Worm (Caenorhabditis elegans) whole organism, L1 larva: ENCODE results near the gene fbxa-22.

Experiments used
- C04F5.9 ChIP-seq: sonication (generic microtip); optimal IDR thresholded peaks from 2 replicates; lab custom pipeline; 2016; ENCODE audit warnings: missing genetic modification characterization, missing compliant biosample characterization
- C16A3.4 ChIP-seq: fragments of 150-350 bp; optimal IDR thresholded peaks from 2 replicates; lab custom pipeline; 2014; ENCODE audit warnings: missing biosample characterization, missing genetic modification characterization
- Y116A8C.19 ChIP-seq: sonication (generic microtip); optimal IDR thresholded peaks from 2 replicates; lab custom pipeline; 2016; ENCODE audit warnings: missing compliant biosample characterization, missing genetic modification characterization, borderline replicate concordance
- ama-1 ChIP-seq: fragments of 150-350 bp; optimal IDR thresholded peaks from 2 replicates; lab custom pipeline; 2014
- ceh-8 ChIP-seq: fragments of 200-800 bp; sonication (Bioruptor generic); optimal IDR thresholded peaks from 2 replicates; lab custom pipeline; 2018; ENCODE audit warnings: mild to moderate bottlenecking, missing genetic modification characterization, moderate library complexity, missing compliant biosample characterization
- ceh-90 ChIP-seq: sonication (generic microtip); optimal IDR thresholded peaks from 2 replicates; lab custom pipeline; 2016; ENCODE audit warnings: missing genetic modification characterization, missing compliant biosample characterization
- dsc-1 ChIP-seq: sonication (generic microtip); optimal IDR thresholded peaks from 2 replicates; lab custom pipeline; 2016; ENCODE audit warnings: mild to moderate bottlenecking, missing genetic modification characterization, missing compliant biosample characterization
- efl-1 ChIP-seq, 4 experiments: fragments of 150-350 bp; optimal IDR thresholded peaks in 3 of 4; peaks in 1 of 4; 1 replicate in 1 of 4; 2 replicates in 3 of 4; lab custom pipeline; 2014; ENCODE audit warnings: missing biosample characterization in 2 of 4, missing genetic modification characterization in 2 of 4, missing genetic modification reagents in 2 of 4
- elt-2 ChIP-seq: sonication (generic microtip); optimal IDR thresholded peaks from 2 replicates; lab custom pipeline; 2016; ENCODE audit warnings: missing genetic modification characterization, mild to moderate bottlenecking, inconsistent platforms, missing compliant biosample characterization, missing genetic modification reagents
- fkh-10 ChIP-seq: sonication (generic microtip); optimal IDR thresholded peaks from 2 replicates; lab custom pipeline; 2017; ENCODE audit warnings: missing biosample characterization, missing genetic modification reagents, missing genetic modification characterization
- fkh-8 ChIP-seq: sonication (generic microtip); optimal IDR thresholded peaks from 2 replicates; lab custom pipeline; 2016; ENCODE audit warnings: mild to moderate bottlenecking, missing genetic modification characterization, missing compliant biosample characterization
- fos-1 ChIP-seq: fragments of 150-350 bp; optimal IDR thresholded peaks from 2 replicates; lab custom pipeline; 2014; ENCODE audit warnings: missing biosample characterization, missing genetic modification characterization
- hpl-2 ChIP-seq: fragments of 150-350 bp; optimal IDR thresholded peaks from 2 replicates; lab custom pipeline; 2014; ENCODE audit warnings: missing biosample characterization, missing genetic modification reagents, missing genetic modification characterization
- irx-1 ChIP-seq: sonication (generic microtip); optimal IDR thresholded peaks from 2 replicates; lab custom pipeline; 2016; ENCODE audit warnings: missing genetic modification characterization, missing compliant biosample characterization
- lin-15B ChIP-seq: fragments of 150-350 bp; sonication (generic microtip); optimal IDR thresholded peaks from 3 replicates; lab custom pipeline; 2014; ENCODE audit warnings: missing biosample characterization, missing genetic modification characterization
- lir-3 ChIP-seq: sonication (generic microtip); optimal IDR thresholded peaks from 2 replicates; lab custom pipeline; 2016; ENCODE audit warnings: mild to moderate bottlenecking, missing genetic modification characterization, moderate library complexity, missing compliant biosample characterization; ENCODE audit not compliant: poor library complexity
- mdl-1 ChIP-seq, 2 experiments: fragments of 150-350 bp; optimal IDR thresholded peaks; 2 replicates each; lab custom pipeline; 2014 to 2017; ENCODE audit warnings: missing biosample characterization in 2 of 2, missing genetic modification characterization in 2 of 2, inconsistent platforms in 1 of 2
- nhr-12 ChIP-seq: sonication (generic microtip); optimal IDR thresholded peaks from 2 replicates; lab custom pipeline; 2017; ENCODE audit warnings: missing biosample characterization, missing genetic modification characterization
- nhr-20 ChIP-seq: sonication (generic microtip); optimal IDR thresholded peaks from 2 replicates; lab custom pipeline; 2016; ENCODE audit warnings: mild to moderate bottlenecking, missing genetic modification characterization, missing compliant biosample characterization
- nhr-71 ChIP-seq: sonication (generic microtip); optimal IDR thresholded peaks from 2 replicates; lab custom pipeline; 2016; ENCODE audit warnings: mild to moderate bottlenecking, missing genetic modification characterization, moderate library complexity, missing compliant biosample characterization
- nhr-84 ChIP-seq: sonication (generic microtip); optimal IDR thresholded peaks from 2 replicates; lab custom pipeline; 2017; ENCODE audit warnings: missing biosample characterization, missing genetic modification characterization
- nhr-85 ChIP-seq: sonication (generic microtip); peaks from one replicate; lab custom pipeline; 2016; ENCODE audit warnings: missing genetic modification characterization, inconsistent platforms, missing compliant biosample characterization
- nhr-90 ChIP-seq: sonication (generic microtip); optimal IDR thresholded peaks from 2 replicates; lab custom pipeline; 2016; ENCODE audit warnings: mild to moderate bottlenecking, missing genetic modification characterization, missing compliant biosample characterization; ENCODE audit not compliant: poor library complexity
- rnt-1 ChIP-seq: sonication (generic microtip); optimal IDR thresholded peaks from 2 replicates; lab custom pipeline; 2016; ENCODE audit warnings: mild to moderate bottlenecking, missing genetic modification characterization, moderate library complexity, missing compliant biosample characterization
- skn-1 ChIP-seq: fragments of 150-350 bp; optimal IDR thresholded peaks from 2 replicates; lab custom pipeline; 2014; ENCODE audit warnings: missing biosample characterization, missing genetic modification characterization
- snpc-4 ChIP-seq: fragments of 150-350 bp; optimal IDR thresholded peaks from 2 replicates; lab custom pipeline; 2014; ENCODE audit warnings: missing biosample characterization, missing genetic modification characterization
- sox-4 ChIP-seq: sonication (generic microtip); optimal IDR thresholded peaks from 2 replicates; lab custom pipeline; 2016; ENCODE audit warnings: missing genetic modification characterization, missing compliant biosample characterization
- tlp-1 ChIP-seq: fragments of 150-350 bp; optimal IDR thresholded peaks from 2 replicates; lab custom pipeline; 2014; ENCODE audit warnings: missing biosample characterization, missing genetic modification characterization
- unc-62 ChIP-seq: fragments of 150-350 bp; optimal IDR thresholded peaks from 2 replicates; lab custom pipeline; 2014; ENCODE audit warnings: missing biosample characterization, missing genetic modification reagents, missing genetic modification characterization
- unc-86 ChIP-seq: sonication (generic microtip); optimal IDR thresholded peaks from 2 replicates; lab custom pipeline; 2016; ENCODE audit warnings: missing genetic modification characterization, missing compliant biosample characterization
- xbp-1 ChIP-seq: sonication (generic microtip); optimal IDR thresholded peaks from 2 replicates; lab custom pipeline; 2016; ENCODE audit warnings: missing genetic modification characterization, missing compliant biosample characterization
- zag-1 ChIP-seq: fragments of 150-350 bp; optimal IDR thresholded peaks from 2 replicates; lab custom pipeline; 2014; ENCODE audit warnings: missing biosample characterization, missing genetic modification characterization
- ztf-11 ChIP-seq, 2 experiments: sonication (generic microtip); optimal IDR thresholded peaks; 2 replicates each; lab custom pipeline; 2016 to 2017; ENCODE audit warnings: missing genetic modification characterization in 2 of 2, missing biosample characterization in 1 of 2, missing compliant biosample characterization in 1 of 2

The fbxa-22 gene

ce11 chrIII:916897-917296 lies 21.8 kb upstream of the fbxa-22 start, which contains the start of gene idpp-13:
idpp-13 (minus strand) TSS chrIII:916997.
- TF ChIP-seq efl-1 (optimal IDR thresholded peaks at IDR 0.05; lab: Kevin White, UChicago) = no peak
- peak in 1 of 2 experiments; percentile 72 for TF ChIP-seq efl-1 (GFP tag; optimal IDR thresholded peaks at IDR 0.05 in 1 of 2; lab: Kevin White, UChicago)
- no peak for TF ChIP-seq zag-1 (tag; lab: Kevin White, UChicago)
- TF ChIP-seq ceh-8 = no peak
- TF ChIP-seq fkh-10 (GFP tag; lab: Kevin White, UChicago) = no peak

- TF ChIP-seq mdl-1 (tag; optimal IDR thresholded peaks at IDR 0.05; lab: Kevin White, UChicago) (no peak), hpl-2 (GFP tag; lab: Kevin White, UChicago) (no peak), unc-62 (GFP tag; lab: Kevin White, UChicago) (no peak), rnt-1 (no peak), zag-1 (tag; lab: Kevin White, UChicago) (no peak), ama-1 (lab: Kevin White, UChicago) (no peak), ceh-8 (no peak), nhr-71 (no peak), tlp-1 (no peak), nhr-20 (no peak), snpc-4 (tag; lab: Kevin White, UChicago) (no peak), lin-15B (tag; lab: Kevin White, UChicago) (no peak), skn-1 (tag; lab: Kevin White, UChicago) (no peak), ceh-90 (tag; lab: Kevin White, UChicago) (no peak), fkh-8 (tag; lab: Kevin White, UChicago) (no peak), sox-4 (no peak), nhr-84 (tag; lab: Kevin White, UChicago) (no peak), ztf-11 (tag; optimal IDR thresholded peaks at IDR 0.05; lab: Kevin White, UChicago) (no peak), xbp-1 (tag; lab: Kevin White, UChicago) (no peak)
Observed at ce11 chrIII:919322-919721, 19.3 kb upstream of the fbxa-22 start, which contains the start of gene F23H11.7. F23H11.7 (minus strand) TSS chrIII:919422.

DNA sequence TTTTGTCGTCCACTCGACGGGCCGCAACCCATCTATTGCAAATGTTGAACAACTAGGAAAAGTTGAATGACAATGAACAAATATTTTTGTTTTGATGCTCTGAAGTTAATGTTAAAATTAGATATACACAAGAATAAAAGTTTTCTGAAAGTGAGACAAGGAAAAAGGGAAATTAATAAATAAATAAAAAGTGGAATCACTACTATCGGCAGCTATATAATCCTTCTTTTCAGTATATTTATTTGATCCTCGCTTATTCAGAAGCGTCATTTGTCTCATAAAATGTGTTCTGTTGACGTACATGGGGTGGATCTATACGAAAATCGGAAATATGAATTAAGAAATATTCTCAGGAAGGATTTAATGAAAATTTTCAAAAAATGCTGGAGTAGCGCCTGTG lies 12.5 kb upstream of the fbxa-22 start, which contains the start of gene pef-1:
Gene pef-1, minus strand, starts transcription at position 101 of the 400 bp plus-strand sequence.
- peak; percentile 49 for TF ChIP-seq dsc-1 (tag; lab: Kevin White, UChicago)
- no peak for TF ChIP-seq ceh-90 (tag; lab: Kevin White, UChicago)
- no peak for TF ChIP-seq fos-1 (tag; lab: Kevin White, UChicago)
- TF ChIP-seq elt-2 (tag; lab: Kevin White, UChicago) = no peak

- peak; percentile 83 for TF ChIP-seq ceh-8
- TF ChIP-seq ztf-11 (tag; optimal IDR thresholded peaks at IDR 0.05; lab: Kevin White, UChicago) = peak in 1 of 2 experiments; percentile 34
- peak; percentile 40 for TF ChIP-seq Y116A8C.19
- TF ChIP-seq nhr-90 (tag; lab: Kevin White, UChicago) = peak; percentile 14
- TF ChIP-seq sox-4 = peak; percentile 71
- TF ChIP-seq irx-1 = peak; percentile 14
- peak; percentile 45 for TF ChIP-seq lir-3
- peak; percentile 10 for TF ChIP-seq C04F5.9 (tag; lab: Kevin White, UChicago)
- peak; percentile 3 for TF ChIP-seq rnt-1
Observed at ce11 chrIII:931405-931804, 7.3 kb upstream of the fbxa-22 start.

- TF ChIP-seq elt-2 (tag; lab: Kevin White, UChicago) (peak; percentile 55), sox-4 (no peak)
Observed at ce11 chrIII:936037-936507, 2.6 kb upstream of the fbxa-22 start, which contains the start of gene fbxa-55. fbxa-55 (minus strand) TSS chrIII:936087.

DNA sequence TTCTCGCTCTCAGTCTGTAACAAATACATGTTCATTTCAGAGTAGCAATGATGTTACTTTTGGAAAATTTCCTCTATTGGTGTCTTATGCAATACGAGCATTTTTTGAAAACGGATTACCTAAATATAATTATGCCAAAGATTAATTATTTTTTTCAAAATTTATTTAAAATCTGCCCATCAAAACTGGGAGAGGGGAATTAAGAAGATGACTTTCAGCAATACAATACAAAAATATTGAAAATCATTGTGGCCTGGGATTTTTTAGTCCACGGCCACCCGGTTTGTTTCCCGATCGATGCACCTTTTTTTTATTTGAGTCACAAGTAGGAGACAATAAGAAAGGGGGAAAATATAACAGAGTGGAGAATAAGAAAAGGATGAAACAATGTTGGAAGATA lies 708 bp upstream of the fbxa-22 start, which contains the start of gene fbxa-56:
Gene fbxa-56, minus strand, starts transcription at position 101 of the 400 bp plus-strand sequence.
- no peak for TF ChIP-seq C16A3.4
- no peak for TF ChIP-seq nhr-12 (tag; lab: Kevin White, UChicago)
- TF ChIP-seq ama-1 (lab: Kevin White, UChicago) = no peak
- TF ChIP-seq unc-86 (tag; lab: Kevin White, UChicago) = no peak
- no peak for TF ChIP-seq efl-1 (optimal IDR thresholded peaks at IDR 0.05; lab: Kevin White, UChicago)
- TF ChIP-seq efl-1 (GFP tag; optimal IDR thresholded peaks at IDR 0.05 in 1 of 2; lab: Kevin White, UChicago) = peak in 1 of 2 experiments; percentile 32
- no peak for TF ChIP-seq nhr-85
